Fruit fly (Drosophila melanogaster): Measurements from ENCODE around the gene Oseg5.

Oseg5 gene

DNA sequence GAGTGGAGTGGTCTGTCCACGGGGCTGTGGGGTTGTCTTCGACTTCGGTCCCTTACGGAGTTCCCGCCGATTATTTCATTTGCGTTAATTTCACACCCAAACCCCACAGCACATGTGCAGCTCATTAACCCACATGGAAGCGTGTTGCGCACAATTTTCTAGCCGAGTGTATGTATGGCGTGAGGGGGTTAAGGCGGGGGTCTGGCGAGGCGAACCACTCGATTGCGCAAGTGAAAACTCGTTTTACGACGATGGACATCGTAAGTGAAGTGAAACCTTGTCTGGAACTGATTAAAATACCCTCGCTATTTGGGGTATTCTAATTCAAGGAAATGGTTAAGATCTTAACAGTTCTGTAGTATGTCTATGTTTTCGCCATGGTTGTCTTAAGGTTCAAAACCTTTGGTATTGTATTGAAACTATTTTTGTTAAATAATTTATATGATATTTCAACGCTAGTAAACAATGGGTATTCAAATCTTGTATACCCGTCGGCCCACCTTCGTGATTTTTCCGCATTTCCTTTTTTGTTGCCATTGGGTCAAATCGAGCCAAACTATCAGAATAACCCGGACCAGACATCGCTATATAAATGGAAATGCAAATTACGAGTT, 24.5 kb downstream of the Oseg5 start (continued):
- TF ChIP-seq crp (GFP tag; optimal IDR thresholded peaks at IDR 0.05), result no peak
- no peak for TF ChIP-seq CG14965 (GFP tag; optimal IDR thresholded peaks at IDR 0.05; ENCODE audit: borderline replicate concordance)
- TF ChIP-seq CG2202 (tag; optimal IDR thresholded peaks at IDR 0.05), result no peak
- TF ChIP-seq Hsf (GFP tag; optimal IDR thresholded peaks at IDR 0.05), result peak; percentile 6
- TF ChIP-seq MESR4 (GFP tag; optimal IDR thresholded peaks at IDR 0.05), result no peak
- no peak for TF ChIP-seq CG1233 (GFP tag; optimal IDR thresholded peaks at IDR 0.05)
- no peak for TF ChIP-seq CrebB (tag; optimal IDR thresholded peaks at IDR 0.05)
- TF ChIP-seq sens (GFP tag), result peak; percentile 72
- peak; percentile 55 for TF ChIP-seq CG17385 (GFP tag; optimal IDR thresholded peaks at IDR 0.05)
- peak; percentile 60; the same call in 2 of the 3 replicates for TF ChIP-seq H15 (GFP tag; IDR thresholded peaks at IDR 0.05)
- no peak for TF ChIP-seq toy (GFP tag; IDR thresholded peaks at IDR 0.05)
- TF ChIP-seq Sry-δ (GFP tag; optimal IDR thresholded peaks at IDR 0.05), result no peak
- TF ChIP-seq CG12744 (GFP tag; optimal IDR thresholded peaks at IDR 0.05), result no peak
- peak; percentile 57 for TF ChIP-seq CG30403 (GFP tag; optimal IDR thresholded peaks at IDR 0.05)
- TF ChIP-seq CG33557 (GFP tag; optimal IDR thresholded peaks at IDR 0.05), result no peak
- peak; percentile 34 for TF ChIP-seq gsb-n (tag; optimal IDR thresholded peaks at IDR 0.05)
- TF ChIP-seq CG8359 (GFP tag; optimal IDR thresholded peaks at IDR 0.05; ENCODE audit: borderline replicate concordance), result no peak
- TF ChIP-seq dpn (GFP tag; optimal IDR thresholded peaks at IDR 0.05), result peak in 1 of 2 experiments; percentile 18
- no peak for TF ChIP-seq CG17186 (GFP tag; optimal IDR thresholded peaks at IDR 0.05)
- no peak; the same call in 1 of the 2 replicates for TF ChIP-seq CG9932 (GFP tag; IDR thresholded peaks at IDR 0.05)
- TF ChIP-seq Dad (GFP tag; optimal IDR thresholded peaks at IDR 0.05), result no peak
- no peak for TF ChIP-seq Hr39 (optimal IDR thresholded peaks at IDR 0.05)
- TF ChIP-seq Opbp (GFP tag; IDR thresholded peaks at IDR 0.05; ENCODE audit: partially characterized antibody), result no peak
- TF ChIP-seq Optix (GFP tag; IDR thresholded peaks at IDR 0.05), result no peak; the same call in 2 of the 3 replicates
- TF ChIP-seq ci (GFP tag; IDR thresholded peaks at IDR 0.05), result peak; percentile 75
- TF ChIP-seq CG10543 (GFP tag; optimal IDR thresholded peaks at IDR 0.05), result peak; percentile 31
- peak in 1 of 2 experiments; percentile 35 for TF ChIP-seq chif (GFP tag; optimal IDR thresholded peaks at IDR 0.05)
- TF ChIP-seq CG10462 (GFP tag; optimal IDR thresholded peaks at IDR 0.05), result no peak
- TF ChIP-seq CG15601 (tag; optimal IDR thresholded peaks at IDR 0.05), result peak; percentile 18
- peak; percentile 87 for TF ChIP-seq Drgx (GFP tag; IDR thresholded peaks at IDR 0.05)
- TF ChIP-seq Doc2 (GFP tag; IDR thresholded peaks at IDR 0.05), result no peak
- TF ChIP-seq ab (GFP tag; optimal IDR thresholded peaks at IDR 0.05), result no peak
- no peak for TF ChIP-seq Dek (tag; optimal IDR thresholded peaks at IDR 0.05)
- TF ChIP-seq ewg (GFP tag; optimal IDR thresholded peaks at IDR 0.05), result peak; percentile 31
- no peak for TF ChIP-seq CG6854 (GFP tag; optimal IDR thresholded peaks at IDR 0.05)
- TF ChIP-seq CG16779 (GFP tag; IDR thresholded peaks at IDR 0.05), result no peak
- no peak for TF ChIP-seq CG3407 (GFP tag; optimal IDR thresholded peaks at IDR 0.05)
- TF ChIP-seq mam (GFP tag; optimal IDR thresholded peaks at IDR 0.05), result no peak
- no peak for TF ChIP-seq zfh1 (GFP tag; IDR thresholded peaks at IDR 0.05)
- no peak for TF ChIP-seq bab2 (GFP tag; optimal IDR thresholded peaks at IDR 0.05)
- TF ChIP-seq bbx (GFP tag; IDR thresholded peaks at IDR 0.05; ENCODE audit: partially characterized antibody), result no peak
- no peak for TF ChIP-seq CG13123 (GFP tag; optimal IDR thresholded peaks at IDR 0.05)
- peak; percentile 45 for TF ChIP-seq wek (GFP tag; optimal IDR thresholded peaks at IDR 0.05)
- no peak for TF ChIP-seq CG11398 (GFP tag; optimal IDR thresholded peaks at IDR 0.05)
- no peak for TF ChIP-seq Lim3 (GFP tag; IDR thresholded peaks at IDR 0.05)
- no peak for TF ChIP-seq CG31388 (GFP tag; optimal IDR thresholded peaks at IDR 0.05)
- no peak for TF ChIP-seq unc-4 (GFP tag; IDR thresholded peaks at IDR 0.05; ENCODE audit: partially characterized antibody)
- TF ChIP-seq da (GFP tag; optimal IDR thresholded peaks at IDR 0.05), result no peak
- TF ChIP-seq sima (GFP tag; optimal IDR thresholded peaks at IDR 0.05), result no peak
- TF ChIP-seq CG15269 (tag; optimal IDR thresholded peaks at IDR 0.05), result peak; percentile 80
- TF ChIP-seq ato (GFP tag; IDR thresholded peaks at IDR 0.05; ENCODE audit: partially characterized antibody), result no peak

Measured in whole organism, embryonic.